Worm (Caenorhabditis elegans): Measurements from ENCODE around the gene zyg-12.

DNA sequence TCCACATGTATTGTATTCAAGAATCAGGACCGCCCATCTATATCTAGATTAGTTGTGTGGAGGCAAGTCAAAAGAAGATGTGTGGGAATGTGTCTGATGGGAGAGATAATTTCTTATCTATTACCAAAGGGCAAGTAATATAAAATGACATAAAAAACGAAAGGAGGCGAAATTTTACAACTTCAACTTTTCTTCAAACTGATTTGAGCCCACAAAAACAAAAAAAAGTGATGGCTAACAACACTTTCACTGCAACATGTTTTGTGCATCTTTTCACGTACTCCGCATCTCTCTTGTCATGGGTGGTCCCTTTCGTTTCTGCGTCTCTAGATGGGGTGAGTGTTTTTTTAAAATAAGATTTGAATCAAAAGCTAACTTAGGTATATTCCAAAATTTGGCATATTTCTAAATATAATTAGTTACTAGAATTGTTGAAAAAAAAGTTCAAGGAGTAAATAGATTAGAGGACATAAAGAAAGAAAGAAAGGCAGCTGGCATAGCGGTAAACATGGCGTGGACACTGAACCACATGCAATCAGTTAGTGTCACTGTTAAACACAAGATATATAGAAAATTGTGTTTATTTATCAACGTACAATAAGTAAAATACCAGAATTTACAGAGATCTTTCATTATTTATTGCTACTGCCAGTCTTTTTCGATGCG lies 8.0 kb upstream of the zyg-12 start, which contains the start of gene ZK546.19:
- TF ChIP-seq klf-2 (GFP tag; conservative IDR thresholded peaks at IDR 0.05) (no peak), flt-1 (GFP tag; IDR thresholded peaks at IDR 0.05) (no peak), ref-1 (GFP tag; conservative IDR thresholded peaks at IDR 0.05) (no peak), T22C8.4 (GFP tag; IDR thresholded peaks at IDR 0.05) (no peak), cog-1 (tag; optimal IDR thresholded peaks at IDR 0.05) (no peak), ztf-23 (GFP tag; IDR thresholded peaks at IDR 0.05) (no peak), med-1 (GFP tag; optimal IDR thresholded peaks at IDR 0.05; ENCODE audit: insufficient read depth) (no peak), ztf-29 (GFP tag; IDR thresholded peaks at IDR 0.05) (no peak), tab-1 (GFP tag; IDR thresholded peaks at IDR 0.05) (no peak)

Measured in whole organism, midembryonic.